Fruit fly (Drosophila melanogaster): ENCODE results near the gene pasi1.

dm6 chr3R:17818803-17819202, 23.9 kb downstream of the pasi1 start:
- TF ChIP-seq lola (GFP tag; optimal IDR thresholded peaks at IDR 0.05) (no peak), Abd-B (GFP tag; optimal IDR thresholded peaks at IDR 0.05) (no peak), Sp1 (GFP tag; optimal IDR thresholded peaks at IDR 0.05) (no peak), usp (GFP tag; optimal IDR thresholded peaks at IDR 0.05) (no peak), pan (optimal IDR thresholded peaks at IDR 0.05) (no peak), Rel (GFP tag; optimal IDR thresholded peaks at IDR 0.05) (no peak), Rel (tag; optimal IDR thresholded peaks at IDR 0.05) (no peak), woc (GFP tag; optimal IDR thresholded peaks at IDR 0.05) (no peak), CG32264 (GFP tag; optimal IDR thresholded peaks at IDR 0.05) (no peak), psq (GFP tag; optimal IDR thresholded peaks at IDR 0.05) (no peak)
